Worm (Caenorhabditis elegans) whole organism, young adult: ENCODE measurements around the gene F20C5.5.
A peak's percentile ranks its signal among the peaks of the same experiment; 100 is the strongest.

Source experiments
- C17E4.6 ChIP-seq: fragments of 200-800 bp; sonication (Bioruptor generic); IDR thresholded peaks from 2 replicates; pipeline ENCODE4 v1.3.6; 2022; ENCODE audit warnings: missing genetic modification reagents, missing genetic modification characterization, missing compliant biosample characterization
- D2030.7 ChIP-seq: fragments of 200-800 bp; sonication (Bioruptor generic); IDR thresholded peaks from 2 replicates; pipeline ENCODE4 v1.3.6; 2022; ENCODE audit warnings: missing genetic modification reagents, missing genetic modification characterization, missing compliant biosample characterization
- F33H1.4 ChIP-seq: fragments of 200-800 bp; sonication (Bioruptor generic); IDR thresholded peaks from 2 replicates; pipeline ENCODE4 v1.3.6; 2022; ENCODE audit warnings: missing genetic modification reagents, missing genetic modification characterization, missing compliant biosample characterization
- F57A8.1 ChIP-seq: fragments of 200-800 bp; sonication (Bioruptor generic); optimal IDR thresholded peaks from 2 replicates; lab custom pipeline; 2018; ENCODE audit warnings: mild to moderate bottlenecking, missing genetic modification characterization, moderate library complexity, missing compliant biosample characterization
- Y56A3A.18 ChIP-seq: fragments of 200-800 bp; sonication (Bioruptor generic); IDR thresholded peaks from 2 replicates; pipeline ENCODE4 v1.3.6; 2022; ENCODE audit warnings: missing genetic modification reagents, missing genetic modification characterization, missing compliant biosample characterization
- ama-1 ChIP-seq, 3 experiments: fragments of 150-350 bp in 1 of 3; sonication (generic microtip) in 2 of 3; optimal IDR thresholded peaks; 2 replicates each; lab custom pipeline; 2014 to 2018; ENCODE audit warnings: missing biosample characterization in 2 of 3, missing genetic modification characterization in 2 of 3, missing genetic modification reagents in 2 of 3
- aptf-2 ChIP-seq: fragments of 200-800 bp; sonication (Bioruptor generic); conservative IDR thresholded peaks from 2 replicates; pipeline ENCODE4 v1.3.6; 2022; ENCODE audit warnings: missing genetic modification reagents, missing genetic modification characterization, missing compliant biosample characterization
- aptf-3 ChIP-seq: fragments of 200-800 bp; sonication (Bioruptor generic); IDR thresholded peaks from 2 replicates; pipeline ENCODE4 v1.3.6; 2022; ENCODE audit warnings: missing genetic modification characterization, missing compliant biosample characterization
- athp-1 ChIP-seq: sonication (generic microtip); optimal IDR thresholded peaks from 2 replicates; lab custom pipeline; 2017; ENCODE audit warnings: mild to moderate bottlenecking, missing genetic modification characterization, missing compliant biosample characterization
- attf-3 ChIP-seq: fragments of 200-800 bp; sonication (Bioruptor generic); conservative IDR thresholded peaks from 2 replicates; pipeline ENCODE4 v1.3.6; 2022; ENCODE audit warnings: missing genetic modification reagents, missing genetic modification characterization, missing compliant biosample characterization
- bed-1 ChIP-seq: fragments of 200-800 bp; sonication (Bioruptor generic); IDR thresholded peaks from 2 replicates; pipeline ENCODE4 v1.3.6; 2022; ENCODE audit warnings: missing genetic modification reagents, missing genetic modification characterization, missing compliant biosample characterization
- ccch-3 ChIP-seq: fragments of 200-800 bp; sonication (Bioruptor generic); optimal IDR thresholded peaks from 2 replicates; lab custom pipeline; 2018; ENCODE audit warnings: mild to moderate bottlenecking, missing genetic modification characterization, missing compliant biosample characterization
- ceh-27 ChIP-seq: fragments of 200-800 bp; sonication (Bioruptor generic); optimal IDR thresholded peaks from 2 replicates; lab custom pipeline; 2018; ENCODE audit warnings: mild to moderate bottlenecking, missing genetic modification characterization, moderate library complexity, missing compliant biosample characterization
- ceh-58 ChIP-seq: fragments of 200-800 bp; sonication (Bioruptor generic); IDR thresholded peaks from 2 replicates; pipeline ENCODE4 v1.3.6; 2022; ENCODE audit warnings: missing genetic modification characterization, missing compliant biosample characterization
- die-1 ChIP-seq: sonication (generic microtip); optimal IDR thresholded peaks from 2 replicates; lab custom pipeline; 2016; ENCODE audit warnings: missing genotype, mild to moderate bottlenecking, missing genetic modification characterization, missing compliant biosample characterization
- dpl-1 ChIP-seq: fragments of 150-350 bp; optimal IDR thresholded peaks from 2 replicates; lab custom pipeline; 2014; ENCODE audit warnings: missing biosample characterization, missing genetic modification reagents, missing genetic modification characterization
- efl-1 ChIP-seq: fragments of 150-350 bp; optimal IDR thresholded peaks from 2 replicates; lab custom pipeline; 2014; ENCODE audit warnings: missing biosample characterization, missing genetic modification reagents, missing genetic modification characterization
- ekl-4 ChIP-seq: fragments of 200-800 bp; sonication (Bioruptor generic); IDR thresholded peaks from 2 replicates; pipeline ENCODE4 v1.3.6; 2022; ENCODE audit warnings: missing genetic modification reagents, missing genetic modification characterization, missing compliant biosample characterization
- ets-4 ChIP-seq: fragments of 200-800 bp; sonication (Bioruptor generic); optimal IDR thresholded peaks from 2 replicates; lab custom pipeline; 2018; ENCODE audit warnings: mild to moderate bottlenecking, missing genetic modification characterization, missing compliant biosample characterization
- hmg-1.2 ChIP-seq: fragments of 200-800 bp; sonication (Bioruptor generic); IDR thresholded peaks from 2 replicates; pipeline ENCODE4 v1.3.6; 2022; ENCODE audit warnings: missing genetic modification reagents, missing genetic modification characterization, missing compliant biosample characterization
- hmg-20 ChIP-seq: fragments of 200-800 bp; sonication (Bioruptor generic); IDR thresholded peaks from 2 replicates; pipeline ENCODE4 v1.3.6; 2022; ENCODE audit warnings: missing genetic modification reagents, missing genetic modification characterization, missing compliant biosample characterization
- lin-26 ChIP-seq: fragments of 200-800 bp; sonication (Bioruptor generic); IDR thresholded peaks from 2 replicates; pipeline ENCODE4 v1.3.6; 2022; ENCODE audit warnings: missing genetic modification reagents, missing genetic modification characterization, missing compliant biosample characterization
- lsl-1 ChIP-seq: fragments of 200-800 bp; sonication (Bioruptor generic); optimal IDR thresholded peaks from 2 replicates; lab custom pipeline; 2018; ENCODE audit warnings: mild to moderate bottlenecking, missing genetic modification characterization, moderate library complexity, missing compliant biosample characterization
- madf-6 ChIP-seq: fragments of 200-800 bp; sonication (Bioruptor generic); IDR thresholded peaks from 2 replicates; pipeline ENCODE4 v1.3.6; 2022; ENCODE audit warnings: missing genetic modification reagents, missing genetic modification characterization, missing compliant biosample characterization
- madf-8 ChIP-seq: fragments of 200-800 bp; sonication (Bioruptor generic); conservative IDR thresholded peaks from 2 replicates; pipeline ENCODE4 v1.3.6; 2022; ENCODE audit warnings: missing genetic modification reagents, missing genetic modification characterization, missing compliant biosample characterization
- mel-28 ChIP-seq: sonication (generic microtip); optimal IDR thresholded peaks from 2 replicates; lab custom pipeline; 2016; ENCODE audit warnings: borderline replicate concordance, mild to moderate bottlenecking, missing genetic modification characterization, missing compliant biosample characterization
- rec-8 ChIP-seq, 2 experiments: sonication (generic microtip); optimal IDR thresholded peaks; 2 replicates each; lab custom pipeline; 2016; ENCODE audit warnings: mild to moderate bottlenecking in 2 of 2, missing genetic modification characterization in 2 of 2, missing genetic modification reagents in 2 of 2, missing genotype in 2 of 2, missing biosample characterization in 1 of 2, missing compliant biosample characterization in 1 of 2, moderate library complexity in 1 of 2
- repo-1 ChIP-seq: sonication (generic microtip); optimal IDR thresholded peaks from 2 replicates; lab custom pipeline; 2017; ENCODE audit warnings: mild to moderate bottlenecking, missing genetic modification characterization, missing compliant biosample characterization
- sdz-38 ChIP-seq: sonication (generic microtip); optimal IDR thresholded peaks from 2 replicates; lab custom pipeline; 2016; ENCODE audit warnings: missing genotype, missing genetic modification characterization, missing compliant biosample characterization
- sea-2 ChIP-seq: fragments of 200-800 bp; sonication (Bioruptor generic); IDR thresholded peaks from 2 replicates; pipeline ENCODE4 v1.3.6; 2022; ENCODE audit warnings: missing genetic modification characterization, missing compliant biosample characterization
- snpc-1.1 ChIP-seq: sonication (generic microtip); optimal IDR thresholded peaks from 2 replicates; lab custom pipeline; 2017; ENCODE audit warnings: missing genetic modification characterization, mild to moderate bottlenecking, missing compliant biosample characterization, antibody characterized with exemption, moderate library complexity, missing genotype, missing genetic modification reagents; ENCODE audit not compliant: insufficient read depth
- snpc-1.3 ChIP-seq: sonication (generic microtip); optimal IDR thresholded peaks from 2 replicates; lab custom pipeline; 2017; ENCODE audit warnings: missing genetic modification characterization, mild to moderate bottlenecking, missing compliant biosample characterization, antibody characterized with exemption, moderate library complexity, missing genotype, missing genetic modification reagents; ENCODE audit not compliant: insufficient read depth
- sptf-2 ChIP-seq: fragments of 200-800 bp; sonication (Bioruptor generic); optimal IDR thresholded peaks from 2 replicates; lab custom pipeline; 2018; ENCODE audit warnings: mild to moderate bottlenecking, missing genetic modification characterization, missing compliant biosample characterization
- tbp1 ChIP-seq: fragments of 200-800 bp; sonication (Bioruptor generic); optimal IDR thresholded peaks from 2 replicates; lab custom pipeline; 2018; ENCODE audit warnings: mild to moderate bottlenecking, missing genetic modification characterization, missing compliant biosample characterization
- xnd-1 ChIP-seq: sonication (generic microtip); optimal IDR thresholded peaks from 2 replicates; lab custom pipeline; 2016; ENCODE audit warnings: missing genotype, missing genetic modification reagents, missing genetic modification characterization, missing compliant biosample characterization
- zfh-2 ChIP-seq: fragments of 200-800 bp; sonication (Bioruptor generic); conservative IDR thresholded peaks from 2 replicates; pipeline ENCODE4 v1.3.6; 2022; ENCODE audit warnings: missing genetic modification reagents, missing genetic modification characterization, missing compliant biosample characterization
- zim-3 ChIP-seq: sonication (generic microtip); optimal IDR thresholded peaks from 2 replicates; lab custom pipeline; 2017; ENCODE audit warnings: mild to moderate bottlenecking, missing genetic modification characterization, moderate library complexity, missing compliant biosample characterization
- ztf-18 ChIP-seq: sonication (generic microtip); optimal IDR thresholded peaks from 2 replicates; lab custom pipeline; 2016; ENCODE audit warnings: missing genotype, mild to moderate bottlenecking, missing genetic modification characterization, missing compliant biosample characterization
- ztf-3 ChIP-seq: fragments of 200-800 bp; sonication (Bioruptor generic); optimal IDR thresholded peaks from 2 replicates; lab custom pipeline; 2018; ENCODE audit warnings: mild to moderate bottlenecking, missing genetic modification characterization, missing compliant biosample characterization

The F20C5.5 gene

ce11 chrIV:8728122-8728521, 41.3 kb downstream of the F20C5.5 start, which contains the start of gene otub-3 (continued):
- peak; percentile 85 for TF ChIP-seq madf-6

- TF ChIP-seq attf-3 = peak; percentile 75
- TF ChIP-seq aptf-2 (GFP tag; lab: Robert Waterston, UW) = no peak
- TF ChIP-seq bed-1 (GFP tag; lab: Robert Waterston, UW) = no peak
These were observed 44.1 kb downstream of the F20C5.5 start, which contains the start of gene pgm-3 for ce11 chrIV:8725345-8725744. pgm-3 (plus strand) TSS chrIV:8725722.

ce11 chrIV:8724907-8725306, 44.5 kb downstream of the F20C5.5 start:
- no peak for TF ChIP-seq ceh-27 (GFP tag; lab: Kevin White, UChicago)
- TF ChIP-seq xnd-1 (tag; lab: Kevin White, UChicago) = peak; percentile 59
- peak; percentile 82 for TF ChIP-seq madf-8 (GFP tag; lab: Robert Waterston, UW)
- TF ChIP-seq dpl-1 (GFP tag; lab: Kevin White, UChicago) = peak; percentile 22
- no peak for TF ChIP-seq sdz-38
- TF ChIP-seq hmg-20 (GFP tag; lab: Robert Waterston, UW) = no peak
- TF ChIP-seq F33H1.4 (GFP tag; lab: Robert Waterston, UW) = peak; percentile 83
- 0 out of 2 replicates have a peak, but pooled peaks have one; percentile 35 for TF ChIP-seq D2030.7 (GFP tag; lab: Robert Waterston, UW)
- peak; percentile 44 for TF ChIP-seq efl-1
- peak; percentile 87 for TF ChIP-seq madf-6
- peak; percentile 78 for TF ChIP-seq lsl-1

- TF ChIP-seq rec-8 (tag; optimal IDR thresholded peaks at IDR 0.05; lab: Kevin White, UChicago) (no peak), ztf-18 (tag; lab: Kevin White, UChicago) (no peak), hmg-1.2 (no peak), athp-1 (tag; lab: Kevin White, UChicago) (no peak), sptf-2 (GFP tag; lab: Kevin White, UChicago) (no peak), tbp1 (GFP tag; lab: Kevin White, UChicago) (no peak), die-1 (tag; lab: Kevin White, UChicago) (no peak), zim-3 (tag; lab: Kevin White, UChicago) (no peak), lin-26 (GFP tag; lab: Robert Waterston, UW) (no peak), attf-3 (no peak)
These were observed 45.7 kb downstream of the F20C5.5 start, which contains the start of gene F21D5.9 for ce11 chrIV:8723720-8724119. F21D5.9 (plus strand) TSS chrIV:8724020.

- TF ChIP-seq madf-6 (no peak), D2030.7 (GFP tag; lab: Robert Waterston, UW) (no peak), ekl-4 (no peak), mel-28 (tag; lab: Kevin White, UChicago) (no peak), Y56A3A.18 (no peak), zfh-2 (no peak), ccch-3 (no peak), aptf-3 (GFP tag; lab: Robert Waterston, UW) (no peak), snpc-1.1 (tag; lab: Kevin White, UChicago) (no peak), C17E4.6 (GFP tag; lab: Robert Waterston, UW) (no peak), ceh-58 (GFP tag; lab: Robert Waterston, UW) (no peak), sea-2 (GFP tag; lab: Robert Waterston, UW) (no peak), ztf-18 (tag; lab: Kevin White, UChicago) (no peak), repo-1 (no peak), snpc-1.3 (no peak), F57A8.1 (GFP tag; lab: Kevin White, UChicago) (no peak), ets-4 (GFP tag; lab: Kevin White, UChicago) (no peak), ama-1 (optimal IDR thresholded peaks at IDR 0.05; lab: Kevin White, UChicago) (no peak), ama-1 (GFP tag; optimal IDR thresholded peaks at IDR 0.05; lab: Kevin White, UChicago) (no peak), ztf-3 (no peak)
These were observed 46.6 kb downstream of the F20C5.5 start for ce11 chrIV:8722801-8723200.
